Worm (Caenorhabditis elegans): ENCODE data around the gene zyg-12.

Gene zyg-12

ce11 chrII:4981682-4982404, 32.1 kb downstream of the zyg-12 start:
- TF ChIP-seq F13C5.2 (tag; optimal IDR thresholded peaks at IDR 0.05) (no peak), ceh-13 (GFP tag; optimal IDR thresholded peaks at IDR 0.05) (no peak), flt-1 (GFP tag; IDR thresholded peaks at IDR 0.05) (no peak), ets-7 (tag; optimal IDR thresholded peaks at IDR 0.05) (no peak)

- TF ChIP-seq flt-1 (GFP tag; IDR thresholded peaks at IDR 0.05) (no peak), hmg-4 (GFP tag; optimal IDR thresholded peaks at IDR 0.05) (no peak), sea-1 (GFP tag; conservative IDR thresholded peaks at IDR 0.05) (no peak), B0310.2 (tag; optimal IDR thresholded peaks at IDR 0.05) (no peak), ets-7 (tag; optimal IDR thresholded peaks at IDR 0.05) (no peak), hnd-1 (tag; optimal IDR thresholded peaks at IDR 0.05) (no peak), tra-4 (tag; optimal IDR thresholded peaks at IDR 0.05) (no peak), pes-1 (GFP tag; IDR thresholded peaks at IDR 0.05) (no peak), hmbx-1 (tag; optimal IDR thresholded peaks at IDR 0.05) (no peak), tbx-11 (GFP tag; IDR thresholded peaks at IDR 0.05) (no peak)
Observed at ce11 chrII:4984151-4984550, 34.5 kb downstream of the zyg-12 start.

ce11 chrII:4985961-4986503, 36.3 kb downstream of the zyg-12 start:
- TF ChIP-seq ceh-13 (GFP tag; optimal IDR thresholded peaks at IDR 0.05) (no peak), B0310.2 (tag; optimal IDR thresholded peaks at IDR 0.05) (no peak), ets-7 (tag; optimal IDR thresholded peaks at IDR 0.05) (no peak), tbx-37 (GFP tag; conservative IDR thresholded peaks at IDR 0.05) (no peak), flt-1 (GFP tag; IDR thresholded peaks at IDR 0.05) (no peak), tbx-11 (GFP tag; IDR thresholded peaks at IDR 0.05) (no peak), F13C5.2 (tag; optimal IDR thresholded peaks at IDR 0.05) (no peak), sea-1 (GFP tag; conservative IDR thresholded peaks at IDR 0.05) (no peak), tra-4 (tag; optimal IDR thresholded peaks at IDR 0.05) (no peak), pes-1 (GFP tag; IDR thresholded peaks at IDR 0.05) (no peak), scrt-1 (GFP tag; IDR thresholded peaks at IDR 0.05) (no peak), ceh-36 (tag; optimal IDR thresholded peaks at IDR 0.05) (no peak), hmg-4 (GFP tag; optimal IDR thresholded peaks at IDR 0.05) (no peak), ama-1 (optimal IDR thresholded peaks at IDR 0.05) (no peak), hnd-1 (tag; optimal IDR thresholded peaks at IDR 0.05) (no peak), hmbx-1 (tag; optimal IDR thresholded peaks at IDR 0.05) (no peak)

ce11 chrII:4986664-4987063, 37.0 kb downstream of the zyg-12 start:
- TF ChIP-seq ets-7 (tag; optimal IDR thresholded peaks at IDR 0.05), result no peak
- TF ChIP-seq ceh-36 (tag; optimal IDR thresholded peaks at IDR 0.05), result peak; percentile 30

ce11 chrII:4987257-4987656, 37.6 kb downstream of the zyg-12 start:
- TF ChIP-seq aly-1 (tag; optimal IDR thresholded peaks at IDR 0.05) (no peak), F13C5.2 (tag; optimal IDR thresholded peaks at IDR 0.05) (no peak)

ce11 chrII:4989802-4990201, 40.1 kb downstream of the zyg-12 start, which contains the start of gene T27F7.12:
T27F7.12 (plus strand) TSS chrII:4990102.
- no peak for TF ChIP-seq ceh-13 (GFP tag; optimal IDR thresholded peaks at IDR 0.05)
- TF ChIP-seq hnd-1 (tag; optimal IDR thresholded peaks at IDR 0.05), result no peak
- TF ChIP-seq B0310.2 (tag; optimal IDR thresholded peaks at IDR 0.05), result no peak
- TF ChIP-seq scrt-1 (GFP tag; IDR thresholded peaks at IDR 0.05), result no peak
- no peak for TF ChIP-seq tra-4 (tag; optimal IDR thresholded peaks at IDR 0.05)
- TF ChIP-seq tbx-37 (GFP tag; conservative IDR thresholded peaks at IDR 0.05), result no peak
- TF ChIP-seq hmg-4 (GFP tag; optimal IDR thresholded peaks at IDR 0.05), result no peak

- TF ChIP-seq hmg-4 (GFP tag; optimal IDR thresholded peaks at IDR 0.05), result no peak
Observed at ce11 chrII:4992977-4993376, 43.3 kb downstream of the zyg-12 start, which contains the start of gene pigb-1. pigb-1 (minus strand) TSS chrII:4993077.

ce11 chrII:4993530-4994192, 44.0 kb downstream of the zyg-12 start, which contains the start of the genes eif-1 and vps-24:
eif-1 (minus strand) TSS chrII:4993580.
vps-24 (plus strand) TSS chrII:4993998.
- no peak for TF ChIP-seq ama-1 (optimal IDR thresholded peaks at IDR 0.05)
- TF ChIP-seq hmbx-1 (tag; optimal IDR thresholded peaks at IDR 0.05), result no peak
- TF ChIP-seq tbx-37 (GFP tag; conservative IDR thresholded peaks at IDR 0.05), result no peak
- TF ChIP-seq sea-1 (GFP tag; conservative IDR thresholded peaks at IDR 0.05), result no peak
- no peak for TF ChIP-seq flt-1 (GFP tag; IDR thresholded peaks at IDR 0.05)
- TF ChIP-seq hmg-4 (GFP tag; optimal IDR thresholded peaks at IDR 0.05), result no peak
- TF ChIP-seq ets-7 (tag; optimal IDR thresholded peaks at IDR 0.05), result no peak
- 0 out of 2 replicates have a peak, but pooled peaks have one; percentile 37 for TF ChIP-seq pes-1 (GFP tag; IDR thresholded peaks at IDR 0.05)

- TF ChIP-seq F13C5.2 (tag; optimal IDR thresholded peaks at IDR 0.05), result no peak
- no peak for TF ChIP-seq tbx-11 (GFP tag; IDR thresholded peaks at IDR 0.05)
- no peak for TF ChIP-seq aly-1 (tag; optimal IDR thresholded peaks at IDR 0.05)
Observed at ce11 chrII:4994939-4995338, 45.2 kb downstream of the zyg-12 start, which contains the start of gene rnh-1.0. rnh-1.0 (plus strand) TSS chrII:4995327.

All from whole organism, early embryonic.